Worm (Caenorhabditis elegans) whole organism, young adult: ENCODE results near the gene Y44A6D.1.
A peak's percentile ranks its signal among the peaks of the same experiment; 100 is the strongest.

Experiments
- D2030.7 ChIP-seq: fragments of 200-800 bp; sonication (Bioruptor generic); IDR thresholded peaks from 2 replicates; pipeline ENCODE4 v1.3.6; 2022; ENCODE audit warnings: missing genetic modification reagents, missing genetic modification characterization, missing compliant biosample characterization
- F22D6.2 ChIP-seq: sonication (generic microtip); optimal IDR thresholded peaks from 2 replicates; lab custom pipeline; 2016; ENCODE audit warnings: mild to moderate bottlenecking, missing genetic modification characterization, missing compliant biosample characterization
- F49E8.2 ChIP-seq: sonication (generic microtip); optimal IDR thresholded peaks from 3 replicates; lab custom pipeline; 2017; ENCODE audit warnings: missing genetic modification characterization, mild to moderate bottlenecking, missing compliant biosample characterization, antibody characterized with exemption, moderate library complexity; ENCODE audit not compliant: insufficient read depth
- F57C9.4 ChIP-seq: sonication (generic microtip); optimal IDR thresholded peaks from 2 replicates; lab custom pipeline; 2017; ENCODE audit warnings: mild to moderate bottlenecking, missing genetic modification characterization, missing compliant biosample characterization
- K11D2.4 ChIP-seq: fragments of 200-800 bp; sonication (Bioruptor generic); IDR thresholded peaks from 2 replicates; pipeline ENCODE4 v1.3.6; 2022; ENCODE audit warnings: missing genetic modification reagents, missing genetic modification characterization, missing compliant biosample characterization
- K12H6.12 ChIP-seq: fragments of 200-800 bp; sonication (Bioruptor generic); optimal IDR thresholded peaks from 2 replicates; lab custom pipeline; 2018; ENCODE audit warnings: mild to moderate bottlenecking, missing genetic modification characterization, missing compliant biosample characterization
- T07F8.4 ChIP-seq: sonication (generic microtip); optimal IDR thresholded peaks from 2 replicates; lab custom pipeline; 2016; ENCODE audit warnings: mild to moderate bottlenecking, missing genetic modification characterization, moderate library complexity, missing compliant biosample characterization
- Y95B8A.8 ChIP-seq: fragments of 200-800 bp; sonication (Bioruptor generic); IDR thresholded peaks from 2 replicates; pipeline ENCODE4 v1.3.6; 2022; ENCODE audit warnings: missing genetic modification reagents, missing genetic modification characterization, missing compliant biosample characterization
- ZK185.1 ChIP-seq: sonication (generic microtip); optimal IDR thresholded peaks from 2 replicates; lab custom pipeline; 2016; ENCODE audit warnings: mild to moderate bottlenecking, missing genetic modification characterization, missing compliant biosample characterization; ENCODE audit not compliant: poor library complexity, severe bottlenecking
- aptf-2 ChIP-seq: fragments of 200-800 bp; sonication (Bioruptor generic); conservative IDR thresholded peaks from 2 replicates; pipeline ENCODE4 v1.3.6; 2022; ENCODE audit warnings: missing genetic modification reagents, missing genetic modification characterization, missing compliant biosample characterization
- aptf-3 ChIP-seq: fragments of 200-800 bp; sonication (Bioruptor generic); IDR thresholded peaks from 2 replicates; pipeline ENCODE4 v1.3.6; 2022; ENCODE audit warnings: missing genetic modification characterization, missing compliant biosample characterization
- attf-3 ChIP-seq: fragments of 200-800 bp; sonication (Bioruptor generic); conservative IDR thresholded peaks from 2 replicates; pipeline ENCODE4 v1.3.6; 2022; ENCODE audit warnings: missing genetic modification reagents, missing genetic modification characterization, missing compliant biosample characterization
- attf-5 ChIP-seq: fragments of 200-800 bp; sonication (Bioruptor generic); optimal IDR thresholded peaks from 2 replicates; lab custom pipeline; 2018; ENCODE audit warnings: mild to moderate bottlenecking, missing genetic modification characterization, missing compliant biosample characterization
- bed-1 ChIP-seq: fragments of 200-800 bp; sonication (Bioruptor generic); IDR thresholded peaks from 2 replicates; pipeline ENCODE4 v1.3.6; 2022; ENCODE audit warnings: missing genetic modification reagents, missing genetic modification characterization, missing compliant biosample characterization
- cebp-1 ChIP-seq, 2 experiments: fragments of 200-800 bp in 1 of 2; sonication (Bioruptor generic) in 1 of 2; sonication (generic microtip) in 1 of 2; IDR thresholded peaks in 1 of 2; optimal IDR thresholded peaks in 1 of 2; 2 replicates each; pipeline versions ENCODE4 v1.3.6 to Lab custom; 2017 to 2022; ENCODE audit warnings: missing compliant biosample characterization in 2 of 2, missing genetic modification characterization in 2 of 2, mild to moderate bottlenecking in 1 of 2, missing genetic modification reagents in 1 of 2, moderate library complexity in 1 of 2
- cebp-2 ChIP-seq: fragments of 200-800 bp; sonication (Bioruptor generic); IDR thresholded peaks from 2 replicates; pipeline ENCODE4 v1.3.6; 2022; ENCODE audit warnings: missing genetic modification characterization, missing compliant biosample characterization
- ceh-40 ChIP-seq: fragments of 200-800 bp; sonication (Bioruptor generic); IDR thresholded peaks from 2 replicates; pipeline ENCODE4 v1.3.6; 2022; ENCODE audit warnings: missing genetic modification characterization, missing compliant biosample characterization
- ceh-91 ChIP-seq: fragments of 200-800 bp; sonication (Bioruptor generic); IDR thresholded peaks from 2 replicates; pipeline ENCODE4 v1.3.6; 2022; ENCODE audit warnings: missing genetic modification reagents, missing genetic modification characterization, missing compliant biosample characterization
- dox-1 ChIP-seq: fragments of 200-800 bp; sonication (Bioruptor generic); IDR thresholded peaks from 2 replicates; pipeline ENCODE4 v1.3.6; 2022; ENCODE audit warnings: missing genetic modification reagents, missing genetic modification characterization, missing compliant biosample characterization
- dpff-1 ChIP-seq: sonication (generic microtip); optimal IDR thresholded peaks from 2 replicates; lab custom pipeline; 2017; ENCODE audit warnings: mild to moderate bottlenecking, missing genetic modification characterization, missing compliant biosample characterization
- efl-1 ChIP-seq: fragments of 150-350 bp; optimal IDR thresholded peaks from 2 replicates; lab custom pipeline; 2014; ENCODE audit warnings: missing biosample characterization, missing genetic modification reagents, missing genetic modification characterization
- egl-44 ChIP-seq: fragments of 200-800 bp; sonication (Bioruptor generic); IDR thresholded peaks from 2 replicates; pipeline ENCODE4 v1.3.6; 2022; ENCODE audit warnings: missing genetic modification reagents, missing genetic modification characterization, missing compliant biosample characterization
- egrh-3 ChIP-seq: fragments of 200-800 bp; sonication (Bioruptor generic); IDR thresholded peaks from 2 replicates; pipeline ENCODE4 v1.3.6; 2022; ENCODE audit warnings: missing genetic modification reagents, missing genetic modification characterization, missing compliant biosample characterization
- ekl-4 ChIP-seq: fragments of 200-800 bp; sonication (Bioruptor generic); IDR thresholded peaks from 2 replicates; pipeline ENCODE4 v1.3.6; 2022; ENCODE audit warnings: missing genetic modification reagents, missing genetic modification characterization, missing compliant biosample characterization
- ets-4 ChIP-seq: fragments of 200-800 bp; sonication (Bioruptor generic); optimal IDR thresholded peaks from 2 replicates; lab custom pipeline; 2018; ENCODE audit warnings: mild to moderate bottlenecking, missing genetic modification characterization, missing compliant biosample characterization
- fkh-3 ChIP-seq: sonication (generic microtip); optimal IDR thresholded peaks from 2 replicates; lab custom pipeline; 2016; ENCODE audit warnings: mild to moderate bottlenecking, missing genetic modification characterization, missing compliant biosample characterization
- him-1 ChIP-seq: sonication (generic microtip); optimal IDR thresholded peaks from 2 replicates; lab custom pipeline; 2016; ENCODE audit warnings: missing genotype, missing genetic modification reagents, missing genetic modification characterization, missing compliant biosample characterization
- hrde-1 ChIP-seq: sonication (generic microtip); optimal IDR thresholded peaks from 2 replicates; lab custom pipeline; 2016; ENCODE audit warnings: missing genetic modification characterization, mild to moderate bottlenecking, missing compliant biosample characterization, moderate library complexity, missing genotype, missing genetic modification reagents, borderline replicate concordance
- let-607 ChIP-seq, 2 experiments: fragments of 200-800 bp in 1 of 2; sonication (Bioruptor generic) in 1 of 2; sonication (generic microtip) in 1 of 2; optimal IDR thresholded peaks; 2 replicates each; lab custom pipeline; 2016 to 2018; ENCODE audit warnings: mild to moderate bottlenecking in 2 of 2, missing compliant biosample characterization in 2 of 2, missing genetic modification characterization in 2 of 2, moderate library complexity in 2 of 2, missing genotype in 1 of 2
- lsl-1 ChIP-seq: fragments of 200-800 bp; sonication (Bioruptor generic); optimal IDR thresholded peaks from 2 replicates; lab custom pipeline; 2018; ENCODE audit warnings: mild to moderate bottlenecking, missing genetic modification characterization, moderate library complexity, missing compliant biosample characterization
- madf-10 ChIP-seq: sonication (generic microtip); optimal IDR thresholded peaks from 2 replicates; lab custom pipeline; 2016; ENCODE audit warnings: mild to moderate bottlenecking, missing genetic modification characterization, missing compliant biosample characterization
- nfya-1 ChIP-seq: sonication (generic microtip); optimal IDR thresholded peaks from 2 replicates; lab custom pipeline; 2017; ENCODE audit warnings: antibody characterized with exemption, missing compliant biosample characterization, missing genetic modification characterization, borderline replicate concordance; ENCODE audit not compliant: insufficient read depth
- nhr-179 ChIP-seq: sonication (generic microtip); optimal IDR thresholded peaks from 2 replicates; lab custom pipeline; 2016; ENCODE audit warnings: mild to moderate bottlenecking, missing genetic modification characterization, missing compliant biosample characterization
- nhr-80 ChIP-seq: sonication (generic microtip); optimal IDR thresholded peaks from 2 replicates; lab custom pipeline; 2016; ENCODE audit warnings: missing genetic modification characterization, missing compliant biosample characterization
- nhr-90 ChIP-seq: sonication (generic microtip); optimal IDR thresholded peaks from 2 replicates; lab custom pipeline; 2016; ENCODE audit warnings: missing genotype, mild to moderate bottlenecking, missing genetic modification characterization, missing compliant biosample characterization
- rcor-1 ChIP-seq: fragments of 200-800 bp; sonication (Bioruptor generic); IDR thresholded peaks from 2 replicates; pipeline ENCODE4 v1.3.6; 2022; ENCODE audit warnings: missing genetic modification reagents, missing genetic modification characterization, missing compliant biosample characterization
- rpc-1 ChIP-seq, 2 experiments: fragments of 150-350 bp in 1 of 2; sonication (generic microtip) in 1 of 2; optimal IDR thresholded peaks; 2 replicates each; lab custom pipeline; 2014 to 2018; ENCODE audit warnings: missing biosample characterization in 1 of 2, missing genetic modification characterization in 1 of 2, missing genetic modification reagents in 1 of 2, missing genotype in 1 of 2
- sea-2 ChIP-seq: fragments of 200-800 bp; sonication (Bioruptor generic); IDR thresholded peaks from 2 replicates; pipeline ENCODE4 v1.3.6; 2022; ENCODE audit warnings: missing genetic modification characterization, missing compliant biosample characterization
- snpc-4 ChIP-seq, 5 experiments: fragments of 150-350 bp in 1 of 5; sonication (generic microtip) in 4 of 5; optimal IDR thresholded peaks; 2 replicates each; lab custom pipeline; 2014 to 2018; ENCODE audit warnings: missing genetic modification characterization in 5 of 5, missing biosample characterization in 3 of 5, antibody characterized with exemption in 2 of 5, mild to moderate bottlenecking in 2 of 5, missing compliant biosample characterization in 2 of 5, missing genotype in 2 of 5, moderate library complexity in 2 of 5, missing genetic modification reagents in 1 of 5
- tbp1 ChIP-seq: fragments of 200-800 bp; sonication (Bioruptor generic); optimal IDR thresholded peaks from 2 replicates; lab custom pipeline; 2018; ENCODE audit warnings: mild to moderate bottlenecking, missing genetic modification characterization, missing compliant biosample characterization
- zfh-2 ChIP-seq: fragments of 200-800 bp; sonication (Bioruptor generic); conservative IDR thresholded peaks from 2 replicates; pipeline ENCODE4 v1.3.6; 2022; ENCODE audit warnings: missing genetic modification reagents, missing genetic modification characterization, missing compliant biosample characterization
- zim-3 ChIP-seq: sonication (generic microtip); optimal IDR thresholded peaks from 2 replicates; lab custom pipeline; 2017; ENCODE audit warnings: mild to moderate bottlenecking, missing genetic modification characterization, moderate library complexity, missing compliant biosample characterization
- ztf-22 ChIP-seq: fragments of 200-800 bp; sonication (Bioruptor generic); optimal IDR thresholded peaks from 2 replicates; lab custom pipeline; 2018; ENCODE audit warnings: mild to moderate bottlenecking, missing genetic modification characterization, moderate library complexity, missing compliant biosample characterization
- ztf-6 ChIP-seq: fragments of 200-800 bp; sonication (Bioruptor generic); IDR thresholded peaks from 2 replicates; pipeline ENCODE4 v1.3.6; 2022; ENCODE audit warnings: missing genetic modification reagents, missing genetic modification characterization, missing compliant biosample characterization

The Y44A6D.1 gene

DNA sequence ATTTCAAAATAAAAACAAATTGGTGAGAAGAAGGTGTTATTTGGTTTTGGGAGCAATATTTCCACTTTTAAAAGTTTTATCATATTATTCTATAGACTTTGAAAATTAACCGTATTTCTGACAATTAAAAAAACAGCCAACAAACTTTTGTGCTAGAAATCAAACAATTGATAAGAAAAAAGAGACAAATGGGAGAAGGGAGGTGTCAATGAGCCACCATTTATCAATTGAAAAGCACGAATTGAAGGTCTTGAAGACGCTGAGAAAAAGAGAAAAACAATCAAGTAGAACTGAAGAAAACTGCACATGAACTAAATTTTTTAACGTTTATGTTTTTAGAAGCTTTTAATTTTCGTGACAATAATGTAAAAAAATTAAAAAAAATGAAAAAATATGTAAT lies 19.0 kb downstream of the Y44A6D.1 start:
- TF ChIP-seq nhr-80, result peak; percentile 78
- TF ChIP-seq lsl-1, result no peak
- no peak for TF ChIP-seq ztf-22 (GFP tag; lab: Kevin White, UChicago)
- TF ChIP-seq egrh-3, result no peak
- no peak for TF ChIP-seq ZK185.1 (tag; lab: Kevin White, UChicago)
- TF ChIP-seq ceh-40 (GFP tag; lab: Robert Waterston, UW), result no peak
- TF ChIP-seq madf-10, result peak; percentile 30
- TF ChIP-seq Y95B8A.8, result no peak
- TF ChIP-seq zim-3 (tag; lab: Kevin White, UChicago), result no peak
- TF ChIP-seq K11D2.4, result no peak
- TF ChIP-seq let-607 (tag; optimal IDR thresholded peaks at IDR 0.05; lab: Kevin White, UChicago), result peak in 1 of 2 experiments; percentile 4
- no peak for TF ChIP-seq sea-2
- no peak for TF ChIP-seq zfh-2 (GFP tag; lab: Robert Waterston, UW)
- TF ChIP-seq rpc-1 (optimal IDR thresholded peaks at IDR 0.05; lab: Kevin White, UChicago), result no peak
- no peak for TF ChIP-seq rpc-1 (tag; optimal IDR thresholded peaks at IDR 0.05; lab: Kevin White, UChicago)
- no peak for TF ChIP-seq fkh-3

DNA sequence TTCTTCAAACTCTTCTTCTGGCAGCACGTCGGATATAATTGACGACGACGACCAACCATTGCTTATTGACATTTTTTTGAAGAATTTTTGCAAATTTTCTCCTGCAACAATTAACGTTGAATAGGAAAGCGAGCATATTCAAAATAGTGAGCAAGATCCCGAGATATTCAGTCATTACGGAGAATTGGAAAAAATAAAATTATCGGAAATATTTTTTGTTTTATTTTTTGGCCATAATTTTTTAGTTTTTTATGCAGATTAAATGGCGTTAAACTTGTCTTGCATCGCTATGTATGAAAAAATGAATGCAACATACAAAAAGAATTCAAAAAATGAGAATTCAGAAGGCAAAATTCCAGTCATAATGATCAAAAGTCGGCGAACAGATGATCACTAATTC lies 19.8 kb downstream of the Y44A6D.1 start, which contains the start of gene elp-1:
TSS of gene elp-1 (minus strand) at position 101 of the 400 bp plus-strand sequence.
- no peak for TF ChIP-seq aptf-2 (GFP tag; lab: Robert Waterston, UW)
- TF ChIP-seq bed-1, result no peak
- TF ChIP-seq rcor-1 (GFP tag; lab: Robert Waterston, UW), result no peak
- TF ChIP-seq nfya-1 (tag; lab: Kevin White, UChicago), result no peak
- no peak for TF ChIP-seq F57C9.4 (tag; lab: Kevin White, UChicago)
- no peak for TF ChIP-seq T07F8.4 (tag; lab: Kevin White, UChicago)
- no peak for TF ChIP-seq attf-5
- no peak for TF ChIP-seq F49E8.2 (tag; lab: Kevin White, UChicago)

DNA sequence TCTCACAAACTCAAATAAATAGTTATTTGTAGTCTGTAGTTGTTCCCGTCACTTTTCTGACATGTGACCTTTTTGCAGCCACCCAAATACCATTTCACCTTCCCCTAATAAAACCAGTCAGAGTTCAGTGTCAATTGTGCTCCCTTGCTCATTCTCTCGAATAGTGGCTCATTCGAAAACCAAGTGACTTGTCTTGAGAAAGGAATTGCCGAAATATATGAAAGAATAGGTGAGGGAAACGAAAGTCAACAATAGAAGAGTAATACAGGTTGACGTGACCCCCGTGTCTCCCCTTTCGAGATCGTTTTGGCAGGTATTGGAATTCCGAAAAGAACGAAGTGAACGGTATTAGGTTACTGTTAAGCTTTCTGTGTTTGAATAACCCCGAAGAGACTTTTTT lies 26.6 kb downstream of the Y44A6D.1 start:
- no peak for TF ChIP-seq ets-4 (GFP tag; lab: Kevin White, UChicago)
- no peak for TF ChIP-seq K12H6.12 (tag; lab: Kevin White, UChicago)
- no peak for TF ChIP-seq nhr-179
- TF ChIP-seq T07F8.4 (tag; lab: Kevin White, UChicago), result no peak
- TF ChIP-seq attf-5, result no peak
- TF ChIP-seq attf-3 (GFP tag; lab: Robert Waterston, UW), result no peak
- no peak for TF ChIP-seq tbp1 (GFP tag; lab: Kevin White, UChicago)
- no peak for TF ChIP-seq cebp-2 (GFP tag; lab: Robert Waterston, UW)
- no peak for TF ChIP-seq snpc-4 (GFP tag; optimal IDR thresholded peaks at IDR 0.05; lab: Kevin White, UChicago)
- no peak for TF ChIP-seq snpc-4 (tag; optimal IDR thresholded peaks at IDR 0.05; lab: Kevin White, UChicago)
- TF ChIP-seq F22D6.2, result no peak
- no peak for TF ChIP-seq aptf-3 (GFP tag; lab: Robert Waterston, UW)
- TF ChIP-seq efl-1 (GFP tag; lab: Kevin White, UChicago), result no peak

DNA sequence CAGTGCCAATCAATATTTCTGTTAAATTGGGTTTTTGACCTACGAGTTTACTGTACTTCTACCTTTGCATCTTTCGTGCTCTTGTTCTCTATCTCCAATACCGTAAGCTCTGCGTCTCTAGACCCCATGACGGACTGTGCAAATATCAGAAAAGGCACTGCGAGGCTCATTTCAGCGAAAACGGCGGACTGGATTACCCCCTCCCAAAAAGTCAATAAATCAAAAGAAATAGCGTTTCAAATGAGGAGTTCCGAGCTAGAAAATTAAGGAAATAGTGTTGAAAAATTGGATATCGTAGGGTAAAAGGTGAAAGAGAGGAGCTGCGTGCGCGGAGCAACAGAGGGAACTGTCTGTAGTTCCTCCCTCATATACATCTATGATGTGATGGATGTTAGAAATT lies 28.1 kb downstream of the Y44A6D.1 start:
- TF ChIP-seq egrh-3 (no peak), ceh-91 (GFP tag; lab: Robert Waterston, UW) (no peak), ekl-4 (no peak), tbp1 (GFP tag; lab: Kevin White, UChicago) (no peak), dox-1 (GFP tag; lab: Robert Waterston, UW) (no peak), nfya-1 (tag; lab: Kevin White, UChicago) (no peak), cebp-1 (GFP tag; IDR thresholded peaks at IDR 0.05; lab: Robert Waterston, UW) (no peak), cebp-1 (tag; optimal IDR thresholded peaks at IDR 0.05; lab: Kevin White, UChicago) (no peak), dpff-1 (tag; lab: Kevin White, UChicago) (no peak), him-1 (tag; lab: Kevin White, UChicago) (no peak), egl-44 (no peak), zim-3 (tag; lab: Kevin White, UChicago) (no peak), D2030.7 (GFP tag; lab: Robert Waterston, UW) (no peak), nhr-90 (tag; lab: Kevin White, UChicago) (no peak), hrde-1 (no peak), ztf-6 (GFP tag; lab: Robert Waterston, UW) (no peak)
